Fruit fly (Drosophila melanogaster): ENCODE measurements around the gene dia.

dia gene

DNA sequence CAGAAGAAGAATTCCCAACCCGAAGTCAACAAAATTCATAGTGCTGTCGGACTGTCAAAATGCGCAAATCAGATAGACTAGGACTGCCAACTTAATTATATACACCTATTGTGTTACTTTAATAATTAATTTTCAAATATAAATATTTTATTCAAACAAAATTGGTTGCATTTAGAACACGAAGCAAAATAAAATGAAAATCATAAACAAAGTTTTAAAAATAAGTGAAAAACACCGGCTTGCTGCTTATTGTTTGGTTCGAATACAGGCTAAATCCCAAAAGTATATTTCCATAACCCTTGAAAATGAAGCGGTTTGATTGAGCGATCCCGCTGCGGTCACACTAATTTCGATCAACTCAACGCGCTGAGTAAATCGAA is at the start of gene dia, which contains the start of gene Rhau:
dia (plus strand) TSS at position 337 of the 380 bp plus-strand sequence.
Rhau (minus strand) TSS at position 178 of the 380 bp plus-strand sequence.
- no peak for TF ChIP-seq h (optimal IDR thresholded peaks at IDR 0.05)
- TF ChIP-seq ttk (optimal IDR thresholded peaks at IDR 0.05): no peak
- no peak for TF ChIP-seq Sin3A (optimal IDR thresholded peaks at IDR 0.05)
- TF ChIP-seq Myc (optimal IDR thresholded peaks at IDR 0.05): no peak

- TF ChIP-seq ttk (optimal IDR thresholded peaks at IDR 0.05) (no peak), h (optimal IDR thresholded peaks at IDR 0.05) (no peak), Sin3A (optimal IDR thresholded peaks at IDR 0.05) (no peak), Myc (optimal IDR thresholded peaks at IDR 0.05) (no peak), insv (optimal IDR thresholded peaks at IDR 0.05) (no peak), psq (optimal IDR thresholded peaks at IDR 0.05) (no peak)
These were observed 43.2 kb upstream of the dia start, which contains the start of gene Hr38 for dm6 chr2L:20714468-20715404. Gene Hr38 (minus strand): TSS chr2L:20714588.

DNA sequence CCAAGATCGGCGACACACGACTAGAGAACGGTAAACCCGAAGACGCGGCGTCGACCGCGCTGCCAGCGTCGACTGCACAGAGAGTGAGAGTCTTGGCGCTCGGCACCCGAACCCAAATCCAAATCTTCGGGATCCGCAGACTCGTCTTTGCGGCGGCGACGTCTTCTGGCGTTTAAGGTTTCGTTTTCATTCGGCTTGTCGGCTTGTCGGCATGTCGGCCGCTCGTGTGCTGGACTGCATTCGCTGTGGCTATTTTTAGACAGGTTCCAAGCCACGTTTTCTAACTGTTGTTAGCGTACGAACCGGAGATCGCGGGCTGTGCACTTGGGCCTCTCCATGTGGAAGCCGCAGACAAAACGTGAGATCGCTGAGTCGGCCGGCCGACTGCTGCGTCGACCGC is 41.9 kb upstream of the dia start:
- no peak for TF ChIP-seq ttk (optimal IDR thresholded peaks at IDR 0.05)

DNA sequence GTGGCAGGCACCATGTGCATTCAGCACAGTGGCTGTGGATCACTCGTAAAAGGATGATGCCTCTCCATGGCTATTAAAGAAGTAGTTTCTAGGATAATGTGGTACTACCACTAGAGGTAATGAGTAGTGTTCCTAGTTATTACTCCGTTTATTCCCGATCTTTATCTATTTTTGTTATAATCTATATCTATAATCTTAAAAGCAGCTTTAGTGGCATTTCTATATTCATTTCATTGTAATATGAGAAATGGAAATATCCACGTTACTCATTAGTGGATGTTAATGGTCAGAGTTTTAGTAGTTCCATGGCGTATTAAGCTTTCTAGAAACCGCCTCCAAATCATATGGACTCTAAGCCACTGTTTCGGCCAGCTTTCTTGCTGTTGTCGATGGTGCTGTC is 41.2 kb upstream of the dia start:
- no peak for TF ChIP-seq psq (optimal IDR thresholded peaks at IDR 0.05)
- TF ChIP-seq Myc (optimal IDR thresholded peaks at IDR 0.05): no peak
- no peak for TF ChIP-seq h (optimal IDR thresholded peaks at IDR 0.05)
- TF ChIP-seq ttk (optimal IDR thresholded peaks at IDR 0.05): no peak
- no peak for TF ChIP-seq Sin3A (optimal IDR thresholded peaks at IDR 0.05)
- no peak for TF ChIP-seq insv (optimal IDR thresholded peaks at IDR 0.05)

dm6 chr2L:20720011-20720410 is 37.9 kb upstream of the dia start:
- no peak for TF ChIP-seq psq (optimal IDR thresholded peaks at IDR 0.05)
- TF ChIP-seq Myc (optimal IDR thresholded peaks at IDR 0.05): no peak
- no peak for TF ChIP-seq h (optimal IDR thresholded peaks at IDR 0.05)
- no peak for TF ChIP-seq ttk (optimal IDR thresholded peaks at IDR 0.05)
- TF ChIP-seq insv (optimal IDR thresholded peaks at IDR 0.05): no peak
- no peak for TF ChIP-seq Sin3A (optimal IDR thresholded peaks at IDR 0.05)

dm6 chr2L:20721456-20721855 is 36.5 kb upstream of the dia start:
- no peak for TF ChIP-seq insv (optimal IDR thresholded peaks at IDR 0.05)

dm6 chr2L:20724024-20724423 is 33.9 kb upstream of the dia start:
- TF ChIP-seq Sin3A (optimal IDR thresholded peaks at IDR 0.05) (no peak), ttk (optimal IDR thresholded peaks at IDR 0.05) (no peak), h (optimal IDR thresholded peaks at IDR 0.05) (no peak), Myc (optimal IDR thresholded peaks at IDR 0.05) (no peak), psq (optimal IDR thresholded peaks at IDR 0.05) (no peak), insv (optimal IDR thresholded peaks at IDR 0.05) (no peak)

DNA sequence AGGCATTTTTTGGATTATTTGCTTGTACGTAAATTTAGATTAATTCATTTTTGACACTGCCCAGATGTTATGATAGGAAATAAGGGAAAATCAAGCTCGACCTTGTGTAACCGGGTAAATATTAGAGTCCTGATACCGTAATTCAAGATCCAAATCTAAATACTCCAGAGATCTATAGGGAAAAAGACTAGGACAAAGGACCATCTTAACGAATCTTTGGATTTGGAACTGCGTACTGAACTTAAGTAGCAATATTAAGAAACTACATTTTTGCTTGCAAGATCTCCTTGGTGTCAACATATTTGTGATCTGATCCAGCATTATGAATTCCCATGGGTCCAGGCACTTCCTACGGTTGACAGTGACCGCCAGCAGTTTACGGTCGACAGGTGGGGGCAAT is 31.5 kb upstream of the dia start, which contains the start of gene CG9316:
CG9316 (minus strand) TSS at position 101 of the 400 bp plus-strand sequence.
- no peak for TF ChIP-seq h (optimal IDR thresholded peaks at IDR 0.05)
- no peak for TF ChIP-seq ttk (optimal IDR thresholded peaks at IDR 0.05)
- TF ChIP-seq insv (optimal IDR thresholded peaks at IDR 0.05): no peak
- no peak for TF ChIP-seq Myc (optimal IDR thresholded peaks at IDR 0.05)
- TF ChIP-seq psq (optimal IDR thresholded peaks at IDR 0.05): no peak
- no peak for TF ChIP-seq Sin3A (optimal IDR thresholded peaks at IDR 0.05)

DNA sequence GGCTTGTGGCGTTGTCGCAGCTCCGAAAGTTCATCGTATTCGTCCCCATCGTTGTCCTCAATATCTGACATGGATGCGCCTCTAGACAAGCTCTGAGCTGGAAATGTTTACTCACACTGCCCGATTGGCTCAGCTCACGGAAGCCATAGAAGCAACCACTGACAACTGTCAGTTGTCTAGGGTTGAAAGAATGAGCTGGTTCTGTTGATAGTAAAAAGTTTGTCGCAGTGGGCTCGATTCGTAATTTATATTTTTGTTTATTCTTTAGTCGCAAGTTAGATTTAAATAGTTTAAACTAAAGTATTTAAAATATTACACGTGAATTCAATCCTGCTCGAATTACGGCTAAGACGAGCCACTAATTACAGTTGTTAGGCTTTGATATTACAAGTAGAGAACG is 27.8 kb upstream of the dia start, which contains the start of gene CarT:
CarT (minus strand) TSS at position 101 of the 400 bp plus-strand sequence.
- no peak for TF ChIP-seq ttk (optimal IDR thresholded peaks at IDR 0.05)
- TF ChIP-seq h (optimal IDR thresholded peaks at IDR 0.05): no peak
- no peak for TF ChIP-seq insv (optimal IDR thresholded peaks at IDR 0.05)
- no peak for TF ChIP-seq Sin3A (optimal IDR thresholded peaks at IDR 0.05)
- TF ChIP-seq psq (optimal IDR thresholded peaks at IDR 0.05): no peak
- TF ChIP-seq Myc (optimal IDR thresholded peaks at IDR 0.05): no peak

dm6 chr2L:20733025-20733424 is 24.9 kb upstream of the dia start:
- no peak for TF ChIP-seq Sin3A (optimal IDR thresholded peaks at IDR 0.05)
- no peak for TF ChIP-seq h (optimal IDR thresholded peaks at IDR 0.05)
- no peak for TF ChIP-seq insv (optimal IDR thresholded peaks at IDR 0.05)
- no peak for TF ChIP-seq Myc (optimal IDR thresholded peaks at IDR 0.05)
- no peak for TF ChIP-seq psq (optimal IDR thresholded peaks at IDR 0.05)
- TF ChIP-seq ttk (optimal IDR thresholded peaks at IDR 0.05): no peak

- TF ChIP-seq insv (optimal IDR thresholded peaks at IDR 0.05): no peak
- no peak for TF ChIP-seq Sin3A (optimal IDR thresholded peaks at IDR 0.05)
- no peak for TF ChIP-seq psq (optimal IDR thresholded peaks at IDR 0.05)
- TF ChIP-seq ttk (optimal IDR thresholded peaks at IDR 0.05): no peak
- TF ChIP-seq h (optimal IDR thresholded peaks at IDR 0.05): no peak
These were observed 23.8 kb upstream of the dia start, which contains the start of gene TM9SF2 for dm6 chr2L:20734066-20734686. Gene TM9SF2 (minus strand): TSS chr2L:20734309.

dm6 chr2L:20734687-20735088 is 23.3 kb upstream of the dia start:
- TF ChIP-seq Sin3A (optimal IDR thresholded peaks at IDR 0.05) (no peak), psq (optimal IDR thresholded peaks at IDR 0.05) (peak; percentile 49)

Data from Kc167 (cell line).